Fruit fly (Drosophila melanogaster) whole organism, embryonic: Measurements from ENCODE around the gene CG13928.

Source experiments
- Ada2b ChIP-seq: fragments of 200-800 bp; sonication (Bioruptor generic); IDR thresholded peaks from 2 replicates; pipeline ENCODE4 v1.3.6; 2022; ENCODE audit warnings: missing biosample characterization, missing genetic modification characterization
- B-H2 ChIP-seq: fragments of 200-800 bp; sonication (Bioruptor generic); optimal IDR thresholded peaks from 2 replicates; lab custom pipeline; 2018; ENCODE audit warnings: missing biosample characterization, mild to moderate bottlenecking, missing genetic modification characterization
- C15 ChIP-seq: fragments of 200-800 bp; sonication (Bioruptor generic); IDR thresholded peaks from 3 replicates; pipeline ENCODE4 v1.3.6; 2022; ENCODE audit warnings: missing biosample characterization, missing genetic modification characterization
- CG11247 ChIP-seq: fragments of 200-800 bp; sonication (Bioruptor generic); IDR thresholded peaks from 2 replicates; pipeline ENCODE4 v1.3.6; 2022; ENCODE audit warnings: missing biosample characterization, missing genetic modification characterization
- CG11504 ChIP-seq: fragments of 200-800 bp; sonication (Bioruptor generic); optimal IDR thresholded peaks from 3 replicates; lab custom pipeline; 2019; ENCODE audit warnings: missing biosample characterization, mild to moderate bottlenecking, missing genetic modification characterization, moderate library complexity
- CG12155 ChIP-seq: fragments of 200-800 bp; sonication (Bioruptor generic); optimal IDR thresholded peaks from 3 replicates; lab custom pipeline; 2016; ENCODE audit warnings: missing biosample characterization, missing genetic modification characterization
- CG12299 ChIP-seq: fragments of 200-800 bp; sonication (Bioruptor generic); optimal IDR thresholded peaks from 2 replicates; lab custom pipeline; 2018; ENCODE audit warnings: missing biosample characterization, mild to moderate bottlenecking, missing genetic modification characterization
- CG16813 ChIP-seq: fragments of 200-800 bp; sonication (Bioruptor generic); IDR thresholded peaks from 3 replicates; pipeline ENCODE4 v1.3.6; 2022; ENCODE audit warnings: missing biosample characterization, missing genetic modification characterization; ENCODE audit not compliant: partially characterized antibody
- CG16815 ChIP-seq: fragments of 200-800 bp; sonication (Bioruptor generic); optimal IDR thresholded peaks from 3 replicates; lab custom pipeline; 2017; ENCODE audit warnings: missing biosample characterization, mild to moderate bottlenecking, missing genetic modification characterization
- CG17802 ChIP-seq: fragments of 200-800 bp; sonication (Bioruptor generic); optimal IDR thresholded peaks from 2 replicates; lab custom pipeline; 2018; ENCODE audit warnings: missing biosample characterization, mild to moderate bottlenecking, missing genetic modification characterization, moderate library complexity
- CG17829 ChIP-seq: fragments of 200-800 bp; optimal IDR thresholded peaks from 2 replicates; lab custom pipeline; 2019; ENCODE audit warnings: missing biosample characterization, mild to moderate bottlenecking, missing genetic modification characterization, moderate library complexity
- CG2678 ChIP-seq: fragments of 200-800 bp; sonication (Bioruptor generic); optimal IDR thresholded peaks from 3 replicates; lab custom pipeline; 2019; ENCODE audit warnings: missing biosample characterization, mild to moderate bottlenecking, missing genetic modification characterization, moderate library complexity
- CG33557 ChIP-seq: fragments of 200-800 bp; sonication (Bioruptor generic); optimal IDR thresholded peaks from 2 replicates; lab custom pipeline; 2019; ENCODE audit warnings: missing biosample characterization, mild to moderate bottlenecking, missing genetic modification characterization, moderate library complexity
- CG34422 ChIP-seq: fragments of 200-800 bp; sonication (Bioruptor generic); IDR thresholded peaks from 3 replicates; pipeline ENCODE4 v1.3.6; 2022; ENCODE audit warnings: missing biosample characterization, missing genetic modification characterization
- CG8388 ChIP-seq: fragments of 200-800 bp; sonication (Bioruptor generic); optimal IDR thresholded peaks from 2 replicates; lab custom pipeline; 2019; ENCODE audit warnings: missing biosample characterization, mild to moderate bottlenecking, missing genetic modification characterization, moderate library complexity
- CG8944 ChIP-seq: fragments of 200-800 bp; sonication (Bioruptor generic); optimal IDR thresholded peaks from 3 replicates; lab custom pipeline; 2016; ENCODE audit warnings: missing biosample characterization, missing genetic modification characterization
- D ChIP-seq, 2 experiments: fragments of 200-800 bp in 1 of 2; fragments of >200 bp in 1 of 2; sonication (Bioruptor generic) in 1 of 2; optimal IDR thresholded peaks; 2 replicates in 1 of 2; 3 replicates in 1 of 2; lab custom pipeline; 2017; ENCODE audit warnings: mild to moderate bottlenecking in 1 of 2, missing biosample characterization in 1 of 2, missing genetic modification characterization in 1 of 2, missing genetic modification reagents in 1 of 2
- D19A ChIP-seq: fragments of 200-800 bp; optimal IDR thresholded peaks from 3 replicates; lab custom pipeline; 2019; ENCODE audit warnings: missing biosample characterization, mild to moderate bottlenecking, missing genetic modification characterization, moderate library complexity
- Dad ChIP-seq: fragments of 200-800 bp; sonication (Bioruptor generic); optimal IDR thresholded peaks from 3 replicates; lab custom pipeline; 2016; ENCODE audit warnings: missing biosample characterization, missing genetic modification characterization
- ERR ChIP-seq: fragments of 200-800 bp; sonication (Bioruptor generic); optimal IDR thresholded peaks from 2 replicates; lab custom pipeline; 2016; ENCODE audit warnings: missing biosample characterization, missing genetic modification characterization
- Fer1 ChIP-seq: fragments of 200-800 bp; sonication (Bioruptor generic); optimal IDR thresholded peaks from 2 replicates; lab custom pipeline; 2017; ENCODE audit warnings: missing biosample characterization, mild to moderate bottlenecking, missing genetic modification characterization
- HLH4C ChIP-seq: fragments of 200-800 bp; sonication (Bioruptor generic); IDR thresholded peaks from 3 replicates; pipeline ENCODE4 v1.3.6; 2022; ENCODE audit warnings: missing biosample characterization, missing genetic modification characterization; ENCODE audit not compliant: partially characterized antibody
- Hey ChIP-seq: fragments of 200-800 bp; sonication (Bioruptor generic); optimal IDR thresholded peaks from 3 replicates; lab custom pipeline; 2018; ENCODE audit warnings: missing biosample characterization, mild to moderate bottlenecking, missing genetic modification characterization
- Myb ChIP-seq: fragments of 200-800 bp; sonication (Bioruptor generic); optimal IDR thresholded peaks from 2 replicates; lab custom pipeline; 2016; ENCODE audit warnings: missing biosample characterization, missing genetic modification characterization
- Neu2 ChIP-seq: fragments of 200-800 bp; sonication (Bioruptor generic); optimal IDR thresholded peaks from 3 replicates; lab custom pipeline; 2016; ENCODE audit warnings: missing biosample characterization, missing genetic modification characterization, borderline replicate concordance
- Rfx ChIP-seq: fragments of 200-800 bp; sonication (Bioruptor generic); IDR thresholded peaks from 2 replicates; pipeline ENCODE4 v1.3.6; 2022; ENCODE audit warnings: missing biosample characterization, missing genetic modification characterization
- Sry-β ChIP-seq: fragments of 200-800 bp; sonication (Bioruptor generic); optimal IDR thresholded peaks from 2 replicates; lab custom pipeline; 2018; ENCODE audit warnings: missing biosample characterization, mild to moderate bottlenecking, missing genetic modification characterization, moderate library complexity
- Trl ChIP-seq, 3 experiments: fragments of >200 bp in 2 of 3; fragments of 200-800 bp in 1 of 3; sonication (Bioruptor generic) in 1 of 3; optimal IDR thresholded peaks; 2 replicates in 1 of 3; 3 replicates in 2 of 3; lab custom pipeline; 2016 to 2017; ENCODE audit warnings: missing biosample characterization in 1 of 3, missing genetic modification characterization in 1 of 3
- Vsx1 ChIP-seq: fragments of 200-800 bp; sonication (Bioruptor generic); optimal IDR thresholded peaks from 2 replicates; lab custom pipeline; 2017; ENCODE audit warnings: missing biosample characterization, mild to moderate bottlenecking, missing genetic modification characterization, missing genetic modification reagents
- Xbp1 ChIP-seq: fragments of 200-800 bp; sonication (Bioruptor generic); optimal IDR thresholded peaks from 3 replicates; lab custom pipeline; 2016; ENCODE audit warnings: missing biosample characterization, mild to moderate bottlenecking, missing genetic modification characterization
- al ChIP-seq: fragments of 200-800 bp; sonication (Bioruptor generic); IDR thresholded peaks from 2 replicates; pipeline ENCODE4 v1.3.6; 2022; ENCODE audit warnings: missing biosample characterization, missing genetic modification characterization
- ase ChIP-seq: fragments of 200-800 bp; sonication (Bioruptor generic); IDR thresholded peaks from 3 replicates; pipeline ENCODE4 v1.3.6; 2022; ENCODE audit warnings: missing biosample characterization, missing genetic modification characterization
- az2 ChIP-seq: fragments of 200-800 bp; sonication (Bioruptor generic); optimal IDR thresholded peaks from 3 replicates; lab custom pipeline; 2016; ENCODE audit warnings: missing biosample characterization, missing genetic modification characterization
- btn ChIP-seq: fragments of 200-800 bp; sonication (Bioruptor generic); optimal IDR thresholded peaks from 2 replicates; lab custom pipeline; 2016; ENCODE audit warnings: missing biosample characterization, missing genetic modification characterization
- jing ChIP-seq: fragments of 200-800 bp; sonication (Bioruptor generic); optimal IDR thresholded peaks from 2 replicates; lab custom pipeline; 2018; ENCODE audit warnings: missing biosample characterization, mild to moderate bottlenecking, missing genetic modification characterization
- kni ChIP-seq: fragments of 200-800 bp; sonication (Bioruptor generic); optimal IDR thresholded peaks from 3 replicates; lab custom pipeline; 2017; ENCODE audit warnings: mild to moderate bottlenecking, missing biosample characterization, missing genetic modification reagents, missing genetic modification characterization
- lbe ChIP-seq: fragments of 200-800 bp; sonication (Bioruptor generic); optimal IDR thresholded peaks from 2 replicates; lab custom pipeline; 2016; ENCODE audit warnings: missing biosample characterization, mild to moderate bottlenecking, missing genetic modification characterization
- nom ChIP-seq: fragments of 200-800 bp; sonication (Bioruptor generic); optimal IDR thresholded peaks from 2 replicates; lab custom pipeline; 2017; ENCODE audit warnings: missing biosample characterization, missing genetic modification characterization, mild to moderate bottlenecking, moderate library complexity, missing genetic modification reagents
- org-1 ChIP-seq: fragments of 200-800 bp; sonication (Bioruptor generic); optimal IDR thresholded peaks from 2 replicates; lab custom pipeline; 2017; ENCODE audit warnings: missing biosample characterization, missing genetic modification characterization
- sens ChIP-seq: fragments of 200-800 bp; sonication (Bioruptor generic); peaks from one replicate; lab custom pipeline; 2016; ENCODE audit warnings: missing biosample characterization, missing genetic modification characterization
- shn ChIP-seq: fragments of 200-800 bp; sonication (Bioruptor generic); optimal IDR thresholded peaks from 3 replicates; lab custom pipeline; 2016; ENCODE audit warnings: missing biosample characterization, missing genetic modification characterization
- slbo ChIP-seq: fragments of 200-800 bp; sonication (Bioruptor generic); IDR thresholded peaks from 2 replicates; pipeline ENCODE4 v1.3.6; 2022; ENCODE audit warnings: missing biosample characterization, missing genetic modification characterization
- sob ChIP-seq: fragments of 200-800 bp; sonication (Bioruptor generic); IDR thresholded peaks from 2 replicates; pipeline ENCODE4 v1.3.6; 2022; ENCODE audit warnings: missing biosample characterization, missing genetic modification characterization
- tll ChIP-seq, 2 experiments: fragments of 200-800 bp in 1 of 2; fragments of >200 bp in 1 of 2; sonication (Bioruptor generic) in 1 of 2; optimal IDR thresholded peaks; 2 replicates each; lab custom pipeline; 2017 to 2019; ENCODE audit warnings: missing biosample characterization in 2 of 2, missing genetic modification characterization in 2 of 2, mild to moderate bottlenecking in 1 of 2, moderate library complexity in 1 of 2
- twi ChIP-seq: fragments of 200-800 bp; optimal IDR thresholded peaks from 2 replicates; lab custom pipeline; 2019; ENCODE audit warnings: missing biosample characterization, mild to moderate bottlenecking, missing genetic modification characterization, moderate library complexity
- vnd ChIP-seq: fragments of 200-800 bp; sonication (Bioruptor generic); IDR thresholded peaks from 3 replicates; pipeline ENCODE4 v1.3.6; 2022; ENCODE audit warnings: missing biosample characterization, missing genetic modification characterization; ENCODE audit not compliant: partially characterized antibody
- z ChIP-seq: fragments of 200-800 bp; sonication (Bioruptor generic); IDR thresholded peaks from 3 replicates; pipeline ENCODE4 v1.3.6; 2022; ENCODE audit warnings: missing biosample characterization, missing genetic modification characterization
- zf30C ChIP-seq: fragments of 200-800 bp; sonication (Bioruptor generic); optimal IDR thresholded peaks from 3 replicates; lab custom pipeline; 2018; ENCODE audit warnings: missing biosample characterization, mild to moderate bottlenecking, missing genetic modification characterization

The CG13928 gene

dm6 chr3L:1602064-1602832 is 25.9 kb downstream of the CG13928 start, which contains the start of gene CG12104 (continued):
- no peak for TF ChIP-seq HLH4C
- no peak for TF ChIP-seq Xbp1 (GFP tag; lab: Kevin White, UChicago)
- no peak for TF ChIP-seq Hey (tag; lab: Kevin White, UChicago)
- no peak for TF ChIP-seq vnd (GFP tag; lab: Robert Waterston, UW)
- peak; percentile 67 for TF ChIP-seq sens (GFP tag; lab: Kevin White, UChicago)
- TF ChIP-seq CG17802, result peak; percentile 64
- no peak for TF ChIP-seq z (GFP tag; lab: Robert Waterston, UW)
- TF ChIP-seq CG12155, result no peak
- no peak for TF ChIP-seq CG2678 (tag; lab: Kevin White, UChicago)
- no peak for TF ChIP-seq ase (GFP tag; lab: Robert Waterston, UW)
- TF ChIP-seq lbe (GFP tag; lab: Kevin White, UChicago), result no peak
- no peak for TF ChIP-seq Dad
- TF ChIP-seq Fer1 (GFP tag; lab: Kevin White, UChicago), result peak; percentile 15
- TF ChIP-seq CG12299 (tag; lab: Kevin White, UChicago), result peak; percentile 29
- TF ChIP-seq al (GFP tag; lab: Robert Waterston, UW), result no peak
- no peak for TF ChIP-seq CG8944 (GFP tag; lab: Kevin White, UChicago)
- TF ChIP-seq CG16813, result no peak
- no peak for TF ChIP-seq Ada2b
- no peak for TF ChIP-seq Vsx1 (GFP tag; lab: Kevin White, UChicago)
- TF ChIP-seq Myb, result peak; percentile 82
- no peak for TF ChIP-seq zf30C

- TF ChIP-seq Rfx (GFP tag; lab: Robert Waterston, UW) (no peak), kni (GFP tag; lab: Kevin White, UChicago) (peak; percentile 19), btn (GFP tag; lab: Kevin White, UChicago) (no peak), CG16815 (GFP tag; lab: Kevin White, UChicago) (no peak), B-H2 (GFP tag; lab: Kevin White, UChicago) (no peak), CG34422 (GFP tag; lab: Robert Waterston, UW) (no peak), C15 (GFP tag; lab: Robert Waterston, UW) (no peak), CG33557 (GFP tag; lab: Kevin White, UChicago) (peak; percentile 7), CG11504 (no peak), CG11247 (no peak), tll (GFP tag; optimal IDR thresholded peaks at IDR 0.05; lab: Kevin White, UChicago) (no peak), D (optimal IDR thresholded peaks at IDR 0.05; lab: Kevin White, UChicago) (peak; percentile 45), D (GFP tag; optimal IDR thresholded peaks at IDR 0.05; lab: Kevin White, UChicago) (no peak), slbo (GFP tag; lab: Robert Waterston, UW) (no peak), Sry-β (GFP tag; lab: Kevin White, UChicago) (no peak), Trl (optimal IDR thresholded peaks at IDR 0.05; lab: Kevin White, UChicago) (peak in 1 of 2 experiments; percentile 86), Trl (GFP tag; optimal IDR thresholded peaks at IDR 0.05; lab: Kevin White, UChicago) (no peak), twi (tag; lab: Kevin White, UChicago) (no peak), CG17829 (tag; lab: Kevin White, UChicago) (no peak), vnd (GFP tag; lab: Robert Waterston, UW) (no peak), az2 (GFP tag; lab: Kevin White, UChicago) (no peak), D19A (tag; lab: Kevin White, UChicago) (no peak), ERR (GFP tag; lab: Kevin White, UChicago) (no peak), jing (no peak), org-1 (GFP tag; lab: Kevin White, UChicago) (no peak), shn (GFP tag; lab: Kevin White, UChicago) (no peak), CG8388 (GFP tag; lab: Kevin White, UChicago) (no peak), sob (GFP tag; lab: Robert Waterston, UW) (no peak), nom (peak; percentile 69), Neu2 (no peak)
Observed at dm6 chr3L:1592822-1593452, 35.2 kb downstream of the CG13928 start.
